Worm (Caenorhabditis elegans): ENCODE data around the gene Y39A1A.10.

The Y39A1A.10 gene

DNA sequence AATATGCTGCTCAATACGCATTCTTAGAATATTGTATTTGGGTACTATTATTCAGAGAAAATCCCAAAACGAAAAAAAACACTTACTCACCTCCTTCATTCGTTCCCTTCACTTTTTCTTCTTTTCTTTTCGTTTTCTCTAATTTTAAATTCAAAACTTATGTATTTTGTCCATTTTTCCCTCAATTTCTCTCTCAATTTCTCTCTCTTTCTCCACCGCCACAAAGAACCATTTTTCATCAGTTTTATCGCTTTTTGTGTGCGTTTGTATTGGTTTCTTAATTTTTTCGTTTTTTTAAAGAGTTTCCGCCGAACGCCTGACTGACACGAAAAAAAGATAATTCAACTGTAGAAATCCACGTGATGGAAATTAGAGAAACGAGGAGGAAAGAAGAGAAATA lies 22.2 kb downstream of the Y39A1A.10 start, which contains the start of gene cnt-2:
cnt-2 (plus strand) TSS at position 301 of the 400 bp plus-strand sequence.
- no peak for TF ChIP-seq unc-62 (GFP tag; optimal IDR thresholded peaks at IDR 0.05)

DNA sequence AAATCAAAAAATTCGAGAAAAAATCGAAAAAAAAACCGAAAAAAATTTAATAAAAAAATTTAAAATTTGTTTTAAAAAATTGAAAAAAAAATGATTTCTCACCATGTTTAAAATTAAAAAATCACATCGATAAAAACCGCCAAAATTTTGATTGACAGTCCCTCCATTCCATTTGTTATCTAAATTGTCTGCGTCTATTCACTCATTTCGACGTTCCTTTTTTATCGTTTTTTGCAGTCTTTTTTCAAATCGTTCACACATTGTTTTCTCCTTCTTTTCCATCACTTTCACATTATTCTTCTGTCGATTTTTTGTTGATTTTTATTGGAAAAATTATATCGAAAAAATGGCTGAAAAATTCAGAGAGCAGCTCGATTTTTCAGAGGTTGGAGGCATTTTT lies 23.5 kb downstream of the Y39A1A.10 start:
- no peak for TF ChIP-seq unc-62 (GFP tag; optimal IDR thresholded peaks at IDR 0.05)

DNA sequence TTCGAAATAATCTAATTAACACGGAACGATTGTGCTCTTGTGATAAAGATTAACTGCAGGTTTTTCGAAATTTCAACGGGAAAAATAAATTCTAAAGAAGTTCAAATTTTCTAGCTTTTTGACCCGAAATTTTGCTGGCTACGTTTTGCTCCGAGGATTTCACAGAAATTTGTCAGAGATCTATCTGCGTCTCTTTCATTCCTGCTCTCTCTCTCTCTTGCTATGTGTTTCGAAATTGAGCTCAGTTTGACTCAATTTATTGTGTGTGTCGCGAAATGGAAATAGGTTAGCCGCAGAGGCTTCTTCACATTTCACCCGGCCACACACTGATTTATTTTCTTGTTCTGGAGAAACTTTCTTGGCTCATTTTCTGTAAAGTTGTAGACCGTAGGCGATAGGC lies 25.1 kb downstream of the Y39A1A.10 start:
- no peak for TF ChIP-seq unc-62 (GFP tag; optimal IDR thresholded peaks at IDR 0.05)

DNA sequence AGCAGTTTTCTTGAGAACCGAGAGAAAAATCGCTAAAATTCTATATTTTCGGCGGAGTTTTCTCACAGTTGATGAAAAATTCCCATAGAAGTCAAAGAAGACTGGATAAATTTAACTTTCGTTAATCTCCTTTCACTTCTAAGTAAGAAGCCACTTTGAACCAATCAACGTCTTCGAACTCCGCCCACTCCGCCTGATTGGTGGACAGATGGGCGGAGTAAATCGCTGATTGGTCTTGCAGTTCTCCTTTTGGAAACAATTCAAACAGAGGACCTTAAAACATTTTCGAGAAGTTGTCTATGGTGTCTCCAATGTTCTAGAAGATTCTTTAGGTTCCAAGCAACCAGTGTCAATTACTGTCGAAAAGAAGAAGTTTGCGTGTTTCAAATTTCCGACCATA lies 25.9 kb downstream of the Y39A1A.10 start:
- no peak for TF ChIP-seq unc-62 (GFP tag; optimal IDR thresholded peaks at IDR 0.05)

DNA sequence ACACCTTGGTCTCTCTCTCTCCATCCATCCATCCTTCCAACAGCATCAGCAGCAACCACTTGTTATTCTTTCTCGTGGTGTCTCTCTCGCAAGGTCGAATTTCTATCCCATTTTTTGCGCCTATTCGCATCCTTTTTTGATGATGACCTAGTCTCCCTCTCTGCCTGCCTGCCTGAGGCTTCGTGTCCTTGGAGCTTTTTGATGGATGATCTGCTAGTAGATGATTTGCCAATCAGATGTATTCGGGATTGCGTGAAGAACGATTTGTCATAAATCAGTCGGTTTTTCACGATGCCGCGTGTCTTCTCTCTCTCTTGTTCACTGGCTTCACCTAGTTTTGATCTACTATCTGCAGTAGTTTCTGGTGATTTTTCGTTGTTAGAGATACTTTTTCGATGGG lies 28.8 kb downstream of the Y39A1A.10 start:
- no peak for TF ChIP-seq unc-62 (GFP tag; optimal IDR thresholded peaks at IDR 0.05)

DNA sequence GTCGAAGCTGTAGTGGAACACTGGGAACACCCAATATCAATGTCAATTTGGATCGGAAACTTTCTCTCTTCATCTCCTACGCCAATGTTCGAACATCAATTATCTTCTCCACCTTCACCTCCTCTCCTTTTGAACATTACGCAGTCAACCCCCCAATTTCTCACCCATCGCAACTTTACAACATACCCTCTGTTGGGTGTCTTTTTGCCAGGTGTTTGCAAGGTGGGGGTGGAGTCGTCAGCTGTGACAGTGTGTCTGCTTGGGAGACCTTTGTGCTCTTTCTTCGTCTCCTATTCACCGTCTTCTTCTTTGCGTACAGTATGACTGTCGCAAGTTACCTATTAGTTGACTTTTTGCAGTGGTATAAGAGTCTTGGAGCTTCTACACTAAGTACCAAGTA lies 34.1 kb downstream of the Y39A1A.10 start:
- no peak for TF ChIP-seq unc-62 (GFP tag; optimal IDR thresholded peaks at IDR 0.05)

DNA sequence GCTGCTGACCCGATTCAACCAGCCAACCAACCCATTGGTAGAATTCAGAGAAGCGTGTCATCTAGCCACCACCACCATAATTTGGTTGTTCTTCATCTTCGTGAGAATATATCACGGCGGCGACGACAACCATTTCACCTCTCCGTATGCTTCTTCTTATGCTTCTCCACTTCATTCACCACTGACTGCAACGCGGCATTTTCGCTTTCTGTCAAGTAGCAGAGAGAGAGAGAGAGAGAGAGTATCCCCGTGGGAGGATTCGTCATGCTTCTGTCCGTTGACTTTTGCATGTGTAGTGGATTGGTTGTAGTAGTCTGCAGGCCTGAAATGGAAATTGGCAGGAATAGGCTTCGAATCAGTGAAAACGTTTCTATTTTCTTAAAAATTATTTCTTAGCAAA lies 39.4 kb downstream of the Y39A1A.10 start:
- TF ChIP-seq unc-62 (GFP tag; optimal IDR thresholded peaks at IDR 0.05): no peak

DNA sequence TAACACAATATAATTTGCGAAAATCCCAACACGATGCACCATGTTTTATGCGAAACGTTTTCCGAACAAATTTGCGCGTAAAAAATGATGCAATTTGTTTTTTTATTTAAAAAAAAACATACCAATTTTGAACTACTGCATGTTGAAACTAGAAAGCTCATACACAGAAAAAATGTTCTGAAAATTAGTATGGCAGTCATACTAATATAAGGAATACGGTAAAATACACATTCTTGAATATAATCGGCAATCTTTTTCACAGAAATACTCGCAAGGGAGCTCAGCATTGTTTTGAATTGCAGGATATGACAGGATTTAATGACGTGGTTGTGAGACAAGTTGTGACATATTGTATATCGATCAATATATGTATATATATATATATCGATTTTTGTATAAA lies 46.4 kb downstream of the Y39A1A.10 start, which contains the start of gene Y39A1A.16:
Y39A1A.16 (plus strand) TSS at position 301 of the 400 bp plus-strand sequence.
- TF ChIP-seq unc-62 (GFP tag; optimal IDR thresholded peaks at IDR 0.05): no peak
